Fruit fly (Drosophila melanogaster) whole organism, embryonic: ENCODE data around the gene Obp99b.

ENCODE experiments used
- CG10209 ChIP-seq: fragments of 200-800 bp; sonication (Bioruptor generic); optimal IDR thresholded peaks from 3 replicates; lab custom pipeline; 2017; ENCODE audit warnings: missing biosample characterization, mild to moderate bottlenecking, missing genetic modification characterization, missing genetic modification reagents
- CG10366 ChIP-seq: fragments of 200-800 bp; sonication (Bioruptor generic); IDR thresholded peaks from 2 replicates; pipeline ENCODE4 v1.3.6; 2022; ENCODE audit warnings: missing biosample characterization, missing genetic modification characterization
- CG10565 ChIP-seq: fragments of 200-800 bp; sonication (Bioruptor generic); optimal IDR thresholded peaks from 3 replicates; lab custom pipeline; 2016; ENCODE audit warnings: missing biosample characterization, mild to moderate bottlenecking, missing genetic modification characterization
- CG10979 ChIP-seq: fragments of 200-800 bp; sonication (Bioruptor generic); optimal IDR thresholded peaks from 2 replicates; lab custom pipeline; 2018; ENCODE audit warnings: missing biosample characterization, mild to moderate bottlenecking, missing genetic modification characterization, moderate library complexity
- CG12391 ChIP-seq: fragments of 200-800 bp; sonication (Bioruptor generic); optimal IDR thresholded peaks from 3 replicates; lab custom pipeline; 2018; ENCODE audit warnings: missing biosample characterization, mild to moderate bottlenecking, missing genetic modification characterization, moderate library complexity
- CG13424 ChIP-seq: fragments of 200-800 bp; sonication (Bioruptor generic); optimal IDR thresholded peaks from 2 replicates; lab custom pipeline; 2019; ENCODE audit warnings: missing biosample characterization, mild to moderate bottlenecking, missing genetic modification characterization, moderate library complexity
- CG14860 ChIP-seq: fragments of 200-800 bp; sonication (Bioruptor generic); IDR thresholded peaks from 3 replicates; pipeline ENCODE4 v1.3.6; 2022; ENCODE audit warnings: missing biosample characterization, missing genetic modification characterization; ENCODE audit not compliant: partially characterized antibody
- CG17359 ChIP-seq: fragments of 200-800 bp; sonication (Bioruptor generic); optimal IDR thresholded peaks from 3 replicates; lab custom pipeline; 2018; ENCODE audit warnings: missing biosample characterization, mild to moderate bottlenecking, missing genetic modification characterization, moderate library complexity
- CG18262 ChIP-seq: fragments of 200-800 bp; optimal IDR thresholded peaks from 3 replicates; lab custom pipeline; 2019; ENCODE audit warnings: missing biosample characterization, mild to moderate bottlenecking, missing genetic modification characterization, moderate library complexity
- CG1832 ChIP-seq: fragments of 200-800 bp; sonication (Bioruptor generic); optimal IDR thresholded peaks from 2 replicates; lab custom pipeline; 2017; ENCODE audit warnings: missing biosample characterization, mild to moderate bottlenecking, missing genetic modification characterization, inconsistent platforms
- CG18599 ChIP-seq: fragments of 200-800 bp; sonication (Bioruptor generic); optimal IDR thresholded peaks from 3 replicates; lab custom pipeline; 2017; ENCODE audit warnings: missing biosample characterization, missing genetic modification characterization, mild to moderate bottlenecking, moderate library complexity, missing genetic modification reagents
- CG2712 ChIP-seq: fragments of 200-800 bp; optimal IDR thresholded peaks from 3 replicates; lab custom pipeline; 2019; ENCODE audit warnings: missing biosample characterization, mild to moderate bottlenecking, missing genetic modification characterization, moderate library complexity
- CG4360 ChIP-seq: fragments of 200-800 bp; sonication (Bioruptor generic); IDR thresholded peaks from 2 replicates; pipeline ENCODE4 v1.3.6; 2022; ENCODE audit warnings: missing biosample characterization, missing genetic modification characterization
- CG7556 ChIP-seq: fragments of 200-800 bp; sonication (Bioruptor generic); optimal IDR thresholded peaks from 2 replicates; lab custom pipeline; 2017; ENCODE audit warnings: missing biosample characterization, mild to moderate bottlenecking, missing genetic modification characterization
- CG7839 ChIP-seq: fragments of 200-800 bp; sonication (Bioruptor generic); optimal IDR thresholded peaks from 3 replicates; lab custom pipeline; 2018; ENCODE audit warnings: missing biosample characterization, mild to moderate bottlenecking, missing genetic modification characterization, moderate library complexity
- CG7928 ChIP-seq: fragments of 200-800 bp; sonication (Bioruptor generic); optimal IDR thresholded peaks from 2 replicates; lab custom pipeline; 2017; ENCODE audit warnings: missing biosample characterization, mild to moderate bottlenecking, missing genetic modification characterization
- CG8089 ChIP-seq: fragments of 200-800 bp; sonication (Bioruptor generic); optimal IDR thresholded peaks from 3 replicates; lab custom pipeline; 2016; ENCODE audit warnings: missing biosample characterization, missing genetic modification characterization
- CG9817 ChIP-seq: fragments of 200-800 bp; sonication (Bioruptor generic); optimal IDR thresholded peaks from 2 replicates; lab custom pipeline; 2018; ENCODE audit warnings: missing biosample characterization, mild to moderate bottlenecking, missing genetic modification characterization, moderate library complexity
- CG9876 ChIP-seq: fragments of 200-800 bp; sonication (Bioruptor generic); optimal IDR thresholded peaks from 2 replicates; lab custom pipeline; 2016; ENCODE audit warnings: missing biosample characterization, missing genetic modification characterization
- CHES-1-like ChIP-seq: fragments of 200-800 bp; sonication (Bioruptor generic); optimal IDR thresholded peaks from 2 replicates; lab custom pipeline; 2016; ENCODE audit warnings: missing biosample characterization, missing genetic modification characterization
- D19A ChIP-seq: fragments of 200-800 bp; optimal IDR thresholded peaks from 3 replicates; lab custom pipeline; 2019; ENCODE audit warnings: missing biosample characterization, mild to moderate bottlenecking, missing genetic modification characterization, moderate library complexity
- Deaf1 ChIP-seq: fragments of 200-800 bp; optimal IDR thresholded peaks from 3 replicates; lab custom pipeline; 2019; ENCODE audit warnings: missing biosample characterization, mild to moderate bottlenecking, missing genetic modification characterization, moderate library complexity
- Hey ChIP-seq: fragments of 200-800 bp; sonication (Bioruptor generic); optimal IDR thresholded peaks from 3 replicates; lab custom pipeline; 2018; ENCODE audit warnings: missing biosample characterization, mild to moderate bottlenecking, missing genetic modification characterization
- Lhr ChIP-seq: fragments of 200-800 bp; sonication (Bioruptor generic); optimal IDR thresholded peaks from 3 replicates; lab custom pipeline; 2017; ENCODE audit warnings: mild to moderate bottlenecking, missing biosample characterization, missing genetic modification reagents, missing genetic modification characterization
- Nf-YB ChIP-seq: fragments of 200-800 bp; sonication (Bioruptor generic); optimal IDR thresholded peaks from 3 replicates; lab custom pipeline; 2019; ENCODE audit warnings: missing biosample characterization, mild to moderate bottlenecking, missing genetic modification characterization, moderate library complexity
- Nf-YC ChIP-seq: fragments of 200-800 bp; optimal IDR thresholded peaks from 3 replicates; lab custom pipeline; 2019; ENCODE audit warnings: missing biosample characterization, mild to moderate bottlenecking, missing genetic modification characterization, moderate library complexity
- Sox102F ChIP-seq: fragments of 200-800 bp; sonication (Bioruptor generic); optimal IDR thresholded peaks from 2 replicates; lab custom pipeline; 2018; ENCODE audit warnings: missing biosample characterization, mild to moderate bottlenecking, missing genetic modification characterization, moderate library complexity
- az2 ChIP-seq: fragments of 200-800 bp; sonication (Bioruptor generic); optimal IDR thresholded peaks from 3 replicates; lab custom pipeline; 2016; ENCODE audit warnings: missing biosample characterization, missing genetic modification characterization
- bsh ChIP-seq, 2 experiments: fragments of 200-800 bp; sonication (Bioruptor generic); optimal IDR thresholded peaks; 2 replicates each; lab custom pipeline; 2017 to 2018; ENCODE audit warnings: mild to moderate bottlenecking in 2 of 2, missing biosample characterization in 2 of 2, missing genetic modification characterization in 2 of 2, moderate library complexity in 1 of 2
- dmrt99B ChIP-seq: fragments of 200-800 bp; sonication (Bioruptor generic); optimal IDR thresholded peaks from 2 replicates; lab custom pipeline; 2018; ENCODE audit warnings: missing biosample characterization, mild to moderate bottlenecking, missing genetic modification characterization, moderate library complexity
- dysf ChIP-seq: fragments of 200-800 bp; sonication (Bioruptor generic); IDR thresholded peaks from 3 replicates; pipeline ENCODE4 v1.3.6; 2022; ENCODE audit warnings: missing biosample characterization, missing genetic modification characterization
- ewg ChIP-seq: fragments of 200-800 bp; sonication (Bioruptor generic); optimal IDR thresholded peaks from 3 replicates; lab custom pipeline; 2017; ENCODE audit warnings: mild to moderate bottlenecking, missing biosample characterization, missing genetic modification reagents, missing genetic modification characterization
- ftz-f1 ChIP-seq: fragments of 200-800 bp; sonication (Bioruptor generic); optimal IDR thresholded peaks from 2 replicates; lab custom pipeline; 2016; ENCODE audit warnings: missing biosample characterization, missing genetic modification characterization
- fu2 ChIP-seq: fragments of 200-800 bp; sonication (Bioruptor generic); optimal IDR thresholded peaks from 2 replicates; lab custom pipeline; 2016; ENCODE audit warnings: missing biosample characterization, missing genetic modification characterization
- nmo ChIP-seq: fragments of 200-800 bp; sonication (Bioruptor generic); optimal IDR thresholded peaks from 2 replicates; lab custom pipeline; 2018; ENCODE audit warnings: missing biosample characterization, mild to moderate bottlenecking, missing genetic modification characterization, moderate library complexity
- oc ChIP-seq: fragments of 200-800 bp; sonication (Bioruptor generic); optimal IDR thresholded peaks from 2 replicates; lab custom pipeline; 2018; ENCODE audit warnings: missing biosample characterization, mild to moderate bottlenecking, missing genetic modification characterization, moderate library complexity
- phol ChIP-seq: fragments of 200-800 bp; sonication (Bioruptor generic); optimal IDR thresholded peaks from 3 replicates; lab custom pipeline; 2018; ENCODE audit warnings: missing biosample characterization, mild to moderate bottlenecking, missing genetic modification characterization, moderate library complexity
- pum ChIP-seq: fragments of 200-800 bp; sonication (Bioruptor generic); optimal IDR thresholded peaks from 2 replicates; lab custom pipeline; 2016; ENCODE audit warnings: missing biosample characterization, missing genetic modification characterization
- row ChIP-seq: fragments of 200-800 bp; sonication (Bioruptor generic); IDR thresholded peaks from 3 replicates; pipeline ENCODE4 v1.3.6; 2022; ENCODE audit warnings: missing biosample characterization, missing genetic modification characterization
- sens ChIP-seq: fragments of 200-800 bp; sonication (Bioruptor generic); peaks from one replicate; lab custom pipeline; 2016; ENCODE audit warnings: missing biosample characterization, missing genetic modification characterization
- sima ChIP-seq: fragments of 200-800 bp; sonication (Bioruptor generic); optimal IDR thresholded peaks from 2 replicates; lab custom pipeline; 2016; ENCODE audit warnings: missing biosample characterization, missing genetic modification characterization
- sisA ChIP-seq: fragments of 200-800 bp; sonication (Bioruptor generic); IDR thresholded peaks from 2 replicates; pipeline ENCODE4 v1.3.6; 2022; ENCODE audit warnings: missing biosample characterization, missing genetic modification characterization
- tna ChIP-seq: fragments of 200-800 bp; sonication (Bioruptor generic); IDR thresholded peaks from 2 replicates; pipeline ENCODE4 v1.3.6; 2022; ENCODE audit warnings: missing biosample characterization, missing genetic modification characterization; ENCODE audit not compliant: partially characterized antibody
- twi ChIP-seq: fragments of 200-800 bp; optimal IDR thresholded peaks from 2 replicates; lab custom pipeline; 2019; ENCODE audit warnings: missing biosample characterization, mild to moderate bottlenecking, missing genetic modification characterization, moderate library complexity
- unpg ChIP-seq: fragments of 200-800 bp; sonication (Bioruptor generic); optimal IDR thresholded peaks from 3 replicates; lab custom pipeline; 2018; ENCODE audit warnings: missing biosample characterization, mild to moderate bottlenecking, missing genetic modification characterization, moderate library complexity
- zen ChIP-seq: fragments of 200-800 bp; sonication (Bioruptor generic); optimal IDR thresholded peaks from 3 replicates; lab custom pipeline; 2018; ENCODE audit warnings: missing biosample characterization, mild to moderate bottlenecking, missing genetic modification characterization, moderate library complexity

Gene Obp99b

dm6 chr3R:29708322-29708721, 8.4 kb downstream of the Obp99b start:
- TF ChIP-seq tna (no peak), Lhr (GFP tag; lab: Kevin White, UChicago) (no peak), Nf-YB (GFP tag; lab: Kevin White, UChicago) (peak; percentile 9), sens (peak; percentile 44), phol (peak; percentile 7), dysf (GFP tag; lab: Robert Waterston, UW) (no peak), ewg (GFP tag; lab: Kevin White, UChicago) (peak; percentile 27), twi (tag; lab: Kevin White, UChicago) (no peak), Nf-YC (peak; percentile 41), CG1832 (GFP tag; lab: Kevin White, UChicago) (peak; percentile 50)

dm6 chr3R:29707258-29707657, 9.4 kb downstream of the Obp99b start:
- TF ChIP-seq CG8089 (GFP tag; lab: Kevin White, UChicago): no peak
- TF ChIP-seq oc (tag; lab: Kevin White, UChicago): peak; percentile 70
- TF ChIP-seq sima (GFP tag; lab: Kevin White, UChicago): no peak
- TF ChIP-seq CG4360 (GFP tag; lab: Robert Waterston, UW): peak; percentile 55; the same call in 1 of the 2 replicates
- TF ChIP-seq Hey (tag; lab: Kevin White, UChicago): peak; percentile 72

dm6 chr3R:29705789-29706303, 10.8 kb downstream of the Obp99b start:
- TF ChIP-seq CG7928 (GFP tag; lab: Kevin White, UChicago) (no peak), nmo (GFP tag; lab: Kevin White, UChicago) (peak; percentile 6), CG18599 (GFP tag; lab: Kevin White, UChicago) (peak; percentile 31), pum (GFP tag; lab: Kevin White, UChicago) (no peak), Deaf1 (tag; lab: Kevin White, UChicago) (peak; percentile 22), sens (peak; percentile 25), CG9876 (GFP tag; lab: Kevin White, UChicago) (no peak), CG10979 (tag; lab: Kevin White, UChicago) (peak; percentile 23), unpg (GFP tag; lab: Kevin White, UChicago) (peak; percentile 17), CG2712 (tag; lab: Kevin White, UChicago) (peak; percentile 20), Sox102F (GFP tag; lab: Kevin White, UChicago) (peak; percentile 44), CG18262 (tag; lab: Kevin White, UChicago) (peak; percentile 2), row (GFP tag; lab: Robert Waterston, UW) (peak; percentile 60), CG10366 (GFP tag; lab: Robert Waterston, UW) (no peak), sisA (GFP tag; lab: Robert Waterston, UW) (peak; percentile 37; the same call in 1 of the 2 replicates), D19A (peak; percentile 32), CG17359 (tag; lab: Kevin White, UChicago) (peak; percentile 5), phol (peak; percentile 12), CG14860 (GFP tag; lab: Robert Waterston, UW) (no peak), CG7839 (tag; lab: Kevin White, UChicago) (peak; percentile 12), dmrt99B (tag; lab: Kevin White, UChicago) (peak; percentile 65), CG9817 (tag; lab: Kevin White, UChicago) (no peak), CG12391 (tag; lab: Kevin White, UChicago) (peak; percentile 18), az2 (GFP tag; lab: Kevin White, UChicago) (peak; percentile 15), fu2 (GFP tag; lab: Kevin White, UChicago) (no peak), bsh (GFP tag; optimal IDR thresholded peaks at IDR 0.05; lab: Kevin White, UChicago) (peak in 1 of 2 experiments; percentile 51), ftz-f1 (GFP tag; lab: Kevin White, UChicago) (no peak), CG10209 (GFP tag; lab: Kevin White, UChicago) (no peak), CG13424 (tag; lab: Kevin White, UChicago) (peak; percentile 30), CG7556 (GFP tag; lab: Kevin White, UChicago) (peak; percentile 31), CHES-1-like (GFP tag; lab: Kevin White, UChicago) (no peak), zen (tag; lab: Kevin White, UChicago) (no peak), CG10565 (GFP tag; lab: Kevin White, UChicago) (no peak)
